Worm (Caenorhabditis elegans) whole organism, midembryonic: ENCODE measurements around the gene lact-8.

ENCODE experiments used
- T22C8.4 ChIP-seq: fragments of 200-800 bp; sonication (Bioruptor generic); IDR thresholded peaks from 2 replicates; pipeline ENCODE4 v1.3.6; 2022; ENCODE audit warnings: missing genetic modification characterization, missing compliant biosample characterization
- cog-1 ChIP-seq: sonication (generic microtip); optimal IDR thresholded peaks from 2 replicates; lab custom pipeline; 2016; ENCODE audit warnings: missing genetic modification characterization, missing compliant biosample characterization
- flt-1 ChIP-seq: fragments of 200-800 bp; sonication (Bioruptor generic); IDR thresholded peaks from 2 replicates; pipeline ENCODE4 v1.3.6; 2022; ENCODE audit warnings: missing genetic modification characterization, missing compliant biosample characterization

- no peak for TF ChIP-seq cog-1 (tag; lab: Kevin White, UChicago)
- TF ChIP-seq flt-1 (GFP tag; lab: Robert Waterston, UW), result no peak
- no peak for TF ChIP-seq T22C8.4
Observed at ce11 chrV:11134296-11134695, 40.9 kb upstream of the lact-8 start, which contains the start of gene glb-3.
